Fruit fly (Drosophila melanogaster) whole organism, adult: ENCODE data around the gene CG6118.

Experiments
- CG11617 ChIP-seq: fragments of 200-800 bp; sonication (Bioruptor generic); optimal IDR thresholded peaks from 2 replicates; lab custom pipeline; 2017; ENCODE audit warnings: mild to moderate bottlenecking, missing biosample characterization, missing genetic modification reagents, missing genetic modification characterization
- CG14711 ChIP-seq: fragments of 200-800 bp; sonication (Bioruptor generic); optimal IDR thresholded peaks from 2 replicates; lab custom pipeline; 2018; ENCODE audit warnings: missing biosample characterization, mild to moderate bottlenecking, missing genetic modification characterization, moderate library complexity
- CG5204 ChIP-seq: fragments of 200-800 bp; sonication (Bioruptor generic); optimal IDR thresholded peaks from 2 replicates; lab custom pipeline; 2016; ENCODE audit warnings: missing biosample characterization, missing genetic modification characterization
- CG7045 ChIP-seq: fragments of 200-800 bp; sonication (Bioruptor generic); optimal IDR thresholded peaks from 2 replicates; lab custom pipeline; 2017; ENCODE audit warnings: missing biosample characterization, mild to moderate bottlenecking, missing genetic modification characterization
- CG7101 ChIP-seq: fragments of 200-800 bp; sonication (Bioruptor generic); optimal IDR thresholded peaks from 2 replicates; lab custom pipeline; 2018; ENCODE audit warnings: missing biosample characterization, mild to moderate bottlenecking, missing genetic modification characterization, moderate library complexity
- Hr96 ChIP-seq: fragments of 200-800 bp; sonication (Bioruptor generic); optimal IDR thresholded peaks from 2 replicates; lab custom pipeline; 2016; ENCODE audit warnings: missing biosample characterization, missing genetic modification characterization
- bab1 ChIP-seq: fragments of 200-800 bp; sonication (Bioruptor generic); optimal IDR thresholded peaks from 3 replicates; lab custom pipeline; 2019; ENCODE audit warnings: missing biosample characterization, mild to moderate bottlenecking, missing genetic modification characterization, moderate library complexity
- cic ChIP-seq: fragments of 200-800 bp; sonication (Bioruptor generic); optimal IDR thresholded peaks from 2 replicates; lab custom pipeline; 2017; ENCODE audit warnings: missing biosample characterization, mild to moderate bottlenecking, missing genetic modification characterization, moderate library complexity
- kay ChIP-seq: fragments of 200-800 bp; sonication (Bioruptor generic); peaks from one replicate; lab custom pipeline; 2016; ENCODE audit warnings: missing biosample characterization, missing genetic modification characterization, borderline replicate concordance
- pad ChIP-seq: fragments of 200-800 bp; sonication (Bioruptor generic); optimal IDR thresholded peaks from 3 replicates; lab custom pipeline; 2017; ENCODE audit warnings: missing biosample characterization, missing genetic modification characterization, mild to moderate bottlenecking, moderate library complexity, missing genetic modification reagents
- tj ChIP-seq: fragments of 200-800 bp; sonication (Bioruptor generic); optimal IDR thresholded peaks from 3 replicates; lab custom pipeline; 2017; ENCODE audit warnings: missing biosample characterization, mild to moderate bottlenecking, missing genetic modification characterization, moderate library complexity
- toe ChIP-seq: fragments of 200-800 bp; sonication (Bioruptor generic); optimal IDR thresholded peaks from 2 replicates; lab custom pipeline; 2016; ENCODE audit warnings: missing biosample characterization, missing genetic modification characterization

DNA sequence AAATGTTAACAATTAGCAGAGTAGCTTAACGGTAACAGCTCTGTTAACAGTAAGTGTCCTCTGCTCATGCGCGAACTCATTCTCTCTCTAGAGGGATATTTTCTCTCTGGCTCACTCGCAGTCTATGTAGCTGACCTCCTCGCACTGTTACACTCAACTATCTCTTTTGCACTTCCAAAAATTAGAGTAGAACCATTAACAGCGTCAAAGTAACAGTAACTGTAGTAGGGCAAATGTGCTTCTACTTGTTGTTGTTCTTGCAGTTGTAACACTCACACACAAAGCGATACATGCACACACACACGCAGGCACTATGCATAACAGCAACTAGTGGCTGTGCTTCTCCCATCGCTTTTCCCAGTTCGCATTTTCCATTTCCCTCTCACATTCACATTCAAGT is 55.5 kb downstream of the CG6118 start:
- TF ChIP-seq toe (GFP tag; lab: Kevin White, UChicago) (no peak), pad (GFP tag; lab: Kevin White, UChicago) (no peak), cic (GFP tag; lab: Kevin White, UChicago) (no peak), bab1 (no peak), CG7045 (GFP tag; lab: Kevin White, UChicago) (no peak), CG7101 (tag; lab: Kevin White, UChicago) (no peak), CG5204 (no peak), kay (GFP tag; lab: Kevin White, UChicago) (no peak), CG11617 (GFP tag; lab: Kevin White, UChicago) (no peak), CG14711 (tag; lab: Kevin White, UChicago) (no peak), tj (GFP tag; lab: Kevin White, UChicago) (no peak), Hr96 (GFP tag; lab: Kevin White, UChicago) (no peak)
